Fruit fly (Drosophila melanogaster) whole organism, embryonic: ENCODE measurements around the gene woc.
A peak's percentile ranks its signal among the peaks of the same experiment; 100 is the strongest.

Experiments used
- CG10147 ChIP-seq: fragments of 200-800 bp; sonication (Bioruptor generic); optimal IDR thresholded peaks from 2 replicates; lab custom pipeline; 2019; ENCODE audit warnings: missing biosample characterization, mild to moderate bottlenecking, missing genetic modification characterization, moderate library complexity
- CG10366 ChIP-seq: fragments of 200-800 bp; sonication (Bioruptor generic); IDR thresholded peaks from 2 replicates; pipeline ENCODE4 v1.3.6; 2022; ENCODE audit warnings: missing biosample characterization, missing genetic modification characterization
- CG10565 ChIP-seq: fragments of 200-800 bp; sonication (Bioruptor generic); optimal IDR thresholded peaks from 3 replicates; lab custom pipeline; 2016; ENCODE audit warnings: missing biosample characterization, mild to moderate bottlenecking, missing genetic modification characterization
- CG1233 ChIP-seq: fragments of 200-800 bp; sonication (Bioruptor generic); optimal IDR thresholded peaks from 4 replicates; lab custom pipeline; 2018; ENCODE audit warnings: missing biosample characterization, mild to moderate bottlenecking, missing genetic modification characterization
- CG14860 ChIP-seq: fragments of 200-800 bp; sonication (Bioruptor generic); IDR thresholded peaks from 3 replicates; pipeline ENCODE4 v1.3.6; 2022; ENCODE audit warnings: missing biosample characterization, missing genetic modification characterization; ENCODE audit not compliant: partially characterized antibody
- CG1792 ChIP-seq: fragments of 200-800 bp; sonication (Bioruptor generic); optimal IDR thresholded peaks from 2 replicates; lab custom pipeline; 2016; ENCODE audit warnings: missing biosample characterization, missing genetic modification characterization
- CG18011 ChIP-seq: fragments of 200-800 bp; sonication (Bioruptor generic); optimal IDR thresholded peaks from 2 replicates; lab custom pipeline; 2017; ENCODE audit warnings: missing biosample characterization, missing genetic modification characterization, mild to moderate bottlenecking, moderate library complexity, missing genotype
- CG18476 ChIP-seq: fragments of 200-800 bp; sonication (Bioruptor generic); optimal IDR thresholded peaks from 2 replicates; lab custom pipeline; 2016; ENCODE audit warnings: missing biosample characterization, mild to moderate bottlenecking, missing genetic modification characterization
- CG32532 ChIP-seq: fragments of 200-800 bp; sonication (Bioruptor generic); IDR thresholded peaks from 2 replicates; pipeline ENCODE4 v1.3.6; 2022; ENCODE audit warnings: missing biosample characterization, missing genetic modification characterization
- CG32772 ChIP-seq: fragments of 200-800 bp; sonication (Bioruptor generic); IDR thresholded peaks from 2 replicates; pipeline ENCODE4 v1.3.6; 2022; ENCODE audit warnings: missing biosample characterization, missing genetic modification characterization
- CG3407 ChIP-seq: fragments of 200-800 bp; sonication (Bioruptor generic); optimal IDR thresholded peaks from 2 replicates; lab custom pipeline; 2018; ENCODE audit warnings: missing biosample characterization, mild to moderate bottlenecking, missing genetic modification characterization
- CG5953 ChIP-seq: fragments of 200-800 bp; sonication (Bioruptor generic); IDR thresholded peaks from 2 replicates; pipeline ENCODE4 v1.3.6; 2022; ENCODE audit warnings: missing biosample characterization, missing genetic modification characterization
- CG7357 ChIP-seq: fragments of 200-800 bp; sonication (Bioruptor generic); IDR thresholded peaks from 3 replicates; pipeline ENCODE4 v1.3.6; 2022; ENCODE audit warnings: missing biosample characterization, missing genetic modification characterization
- CG7372 ChIP-seq: fragments of 200-800 bp; sonication (Bioruptor generic); IDR thresholded peaks from 2 replicates; pipeline ENCODE4 v1.3.6; 2022; ENCODE audit warnings: missing biosample characterization, missing genetic modification characterization
- CG7786 ChIP-seq: fragments of 200-800 bp; sonication (Bioruptor generic); optimal IDR thresholded peaks from 2 replicates; lab custom pipeline; 2016; ENCODE audit warnings: missing biosample characterization, missing genetic modification characterization
- Camta ChIP-seq: fragments of 200-800 bp; sonication (Bioruptor generic); optimal IDR thresholded peaks from 2 replicates; lab custom pipeline; 2016; ENCODE audit warnings: missing biosample characterization, missing genetic modification characterization
- CkIIα-i1 ChIP-seq: fragments of 200-800 bp; sonication (Bioruptor generic); IDR thresholded peaks from 2 replicates; pipeline ENCODE4 v1.3.6; 2022; ENCODE audit warnings: missing biosample characterization, missing genetic modification characterization
- Dbx ChIP-seq: fragments of 200-800 bp; sonication (Bioruptor generic); IDR thresholded peaks from 3 replicates; pipeline ENCODE4 v1.3.6; 2022; ENCODE audit warnings: missing biosample characterization, missing genetic modification characterization
- HLH4C ChIP-seq: fragments of 200-800 bp; sonication (Bioruptor generic); IDR thresholded peaks from 3 replicates; pipeline ENCODE4 v1.3.6; 2022; ENCODE audit warnings: missing biosample characterization, missing genetic modification characterization; ENCODE audit not compliant: partially characterized antibody
- Hmx ChIP-seq: fragments of 200-800 bp; sonication (Bioruptor generic); optimal IDR thresholded peaks from 2 replicates; lab custom pipeline; 2016; ENCODE audit warnings: missing biosample characterization, missing genetic modification characterization
- Nf-YC ChIP-seq: fragments of 200-800 bp; optimal IDR thresholded peaks from 3 replicates; lab custom pipeline; 2019; ENCODE audit warnings: missing biosample characterization, mild to moderate bottlenecking, missing genetic modification characterization, moderate library complexity
- Opbp ChIP-seq: fragments of 200-800 bp; sonication (Bioruptor generic); IDR thresholded peaks from 3 replicates; pipeline ENCODE4 v1.3.6; 2022; ENCODE audit warnings: missing biosample characterization, missing genetic modification characterization; ENCODE audit not compliant: partially characterized antibody
- Sox102F ChIP-seq: fragments of 200-800 bp; sonication (Bioruptor generic); optimal IDR thresholded peaks from 2 replicates; lab custom pipeline; 2018; ENCODE audit warnings: missing biosample characterization, mild to moderate bottlenecking, missing genetic modification characterization, moderate library complexity
- ac ChIP-seq: fragments of 200-800 bp; sonication (Bioruptor generic); optimal IDR thresholded peaks from 3 replicates; lab custom pipeline; 2017; ENCODE audit warnings: missing biosample characterization, mild to moderate bottlenecking, missing genetic modification characterization
- amos ChIP-seq: fragments of 200-800 bp; sonication (Bioruptor generic); IDR thresholded peaks from 2 replicates; pipeline ENCODE4 v1.3.6; 2022; ENCODE audit warnings: missing biosample characterization, missing genetic modification characterization; ENCODE audit not compliant: partially characterized antibody
- ato ChIP-seq: fragments of 200-800 bp; sonication (Bioruptor generic); IDR thresholded peaks from 2 replicates; pipeline ENCODE4 v1.3.6; 2022; ENCODE audit warnings: missing biosample characterization, missing genetic modification characterization; ENCODE audit not compliant: partially characterized antibody
- bbx ChIP-seq: fragments of 200-800 bp; sonication (Bioruptor generic); IDR thresholded peaks from 2 replicates; pipeline ENCODE4 v1.3.6; 2022; ENCODE audit warnings: missing biosample characterization, missing genetic modification characterization; ENCODE audit not compliant: partially characterized antibody
- bcd ChIP-seq: fragments of 200-800 bp; sonication (Bioruptor generic); optimal IDR thresholded peaks from 2 replicates; lab custom pipeline; 2017; ENCODE audit warnings: missing biosample characterization, mild to moderate bottlenecking, missing genetic modification characterization
- bowl ChIP-seq: fragments of 200-800 bp; sonication (Bioruptor generic); IDR thresholded peaks from 2 replicates; pipeline ENCODE4 v1.3.6; 2022; ENCODE audit warnings: missing biosample characterization, missing genetic modification characterization
- chinmo ChIP-seq: fragments of 200-800 bp; sonication (Bioruptor generic); IDR thresholded peaks from 4 replicates; pipeline ENCODE4 v1.3.6; 2022; ENCODE audit warnings: missing biosample characterization, missing genetic modification characterization; ENCODE audit not compliant: partially characterized antibody
- croc ChIP-seq: fragments of 200-800 bp; sonication (Bioruptor generic); conservative IDR thresholded peaks from 3 replicates; pipeline ENCODE4 v1.3.6; 2022; ENCODE audit warnings: missing biosample characterization, missing genetic modification characterization
- dmrt99B ChIP-seq: fragments of 200-800 bp; sonication (Bioruptor generic); optimal IDR thresholded peaks from 2 replicates; lab custom pipeline; 2018; ENCODE audit warnings: missing biosample characterization, mild to moderate bottlenecking, missing genetic modification characterization, moderate library complexity
- exex ChIP-seq: fragments of 200-800 bp; sonication (Bioruptor generic); optimal IDR thresholded peaks from 4 replicates; lab custom pipeline; 2018; ENCODE audit warnings: missing biosample characterization, mild to moderate bottlenecking, missing genetic modification characterization, moderate library complexity
- gce ChIP-seq: fragments of 200-800 bp; sonication (Bioruptor generic); IDR thresholded peaks from 3 replicates; pipeline ENCODE4 v1.3.6; 2022; ENCODE audit warnings: missing biosample characterization, missing genetic modification characterization
- gfzf ChIP-seq: fragments of 200-800 bp; sonication (Bioruptor generic); optimal IDR thresholded peaks from 2 replicates; lab custom pipeline; 2016; ENCODE audit warnings: missing biosample characterization, mild to moderate bottlenecking, missing genetic modification characterization, moderate library complexity
- hbn ChIP-seq: fragments of 200-800 bp; sonication (Bioruptor generic); IDR thresholded peaks from 2 replicates; pipeline ENCODE4 v1.3.6; 2022; ENCODE audit warnings: missing biosample characterization, missing genetic modification characterization; ENCODE audit not compliant: partially characterized antibody
- insv ChIP-seq, 2 experiments: fragments of 200-800 bp; sonication (Bioruptor generic); optimal IDR thresholded peaks; 3 replicates each; lab custom pipeline; 2016 to 2018; ENCODE audit warnings: missing biosample characterization in 2 of 2, missing genetic modification characterization in 2 of 2
- kay ChIP-seq: fragments of 200-800 bp; sonication (Bioruptor generic); optimal IDR thresholded peaks from 2 replicates; lab custom pipeline; 2016; ENCODE audit warnings: missing biosample characterization, missing genetic modification characterization
- mirr ChIP-seq: fragments of 200-800 bp; sonication (Bioruptor generic); optimal IDR thresholded peaks from 3 replicates; lab custom pipeline; 2018; ENCODE audit warnings: missing biosample characterization, mild to moderate bottlenecking, missing genetic modification characterization
- nerfin-2 ChIP-seq: fragments of 200-800 bp; sonication (Bioruptor generic); IDR thresholded peaks from 2 replicates; pipeline ENCODE4 v1.3.6; 2022; ENCODE audit warnings: missing biosample characterization, missing genetic modification characterization; ENCODE audit not compliant: partially characterized antibody
- pan ChIP-seq, 4 experiments: fragments of >200 bp in 3 of 4; fragments of 200-800 bp in 1 of 4; sonication (Bioruptor generic) in 1 of 4; optimal IDR thresholded peaks in 3 of 4; IDR thresholded peaks in 1 of 4; 2 replicates each; pipeline versions ENCODE4 v1.3.6 to Lab custom; 2017 to 2022; ENCODE audit warnings: missing biosample characterization in 2 of 4, missing genetic modification characterization in 2 of 4, mixed read lengths in 1 of 4
- pros ChIP-seq: fragments of 200-800 bp; sonication (Bioruptor generic); optimal IDR thresholded peaks from 3 replicates; lab custom pipeline; 2019; ENCODE audit warnings: missing biosample characterization, mild to moderate bottlenecking, missing genetic modification characterization, moderate library complexity
- repo ChIP-seq: fragments of 200-800 bp; sonication (Bioruptor generic); optimal IDR thresholded peaks from 2 replicates; lab custom pipeline; 2016; ENCODE audit warnings: missing biosample characterization, missing genetic modification characterization
- sr ChIP-seq: fragments of 200-800 bp; sonication (Bioruptor generic); IDR thresholded peaks from 3 replicates; pipeline ENCODE4 v1.3.6; 2022; ENCODE audit warnings: missing biosample characterization, missing genetic modification characterization
- stc ChIP-seq: fragments of 200-800 bp; sonication (Bioruptor generic); IDR thresholded peaks from 2 replicates; pipeline ENCODE4 v1.3.6; 2022; ENCODE audit warnings: missing biosample characterization, missing genetic modification characterization
- tio ChIP-seq: fragments of 200-800 bp; sonication (Bioruptor generic); optimal IDR thresholded peaks from 2 replicates; lab custom pipeline; 2017; ENCODE audit warnings: missing biosample characterization, missing genetic modification characterization, inconsistent platforms
- trh ChIP-seq: fragments of 200-800 bp; sonication (Bioruptor generic); optimal IDR thresholded peaks from 2 replicates; lab custom pipeline; 2016; ENCODE audit warnings: missing biosample characterization, missing genetic modification characterization
- tx ChIP-seq: fragments of 200-800 bp; sonication (Bioruptor generic); optimal IDR thresholded peaks from 2 replicates; lab custom pipeline; 2016; ENCODE audit warnings: missing biosample characterization, missing genetic modification characterization
- wdn ChIP-seq: fragments of 200-800 bp; sonication (Bioruptor generic); IDR thresholded peaks from 2 replicates; pipeline ENCODE4 v1.3.6; 2022; ENCODE audit warnings: missing biosample characterization, missing genetic modification characterization

The woc gene

dm6 chr3R:27246264-27246663 is 17.6 kb downstream of the woc start (continued):
- peak; percentile 5 for TF ChIP-seq ac
- TF ChIP-seq bowl = 0 out of 2 replicates have a peak, but pooled peaks have one; percentile 6
- TF ChIP-seq ato (GFP tag; lab: Robert Waterston, UW) = no peak
- TF ChIP-seq dmrt99B = peak; percentile 92
- no peak for TF ChIP-seq Camta (GFP tag; lab: Kevin White, UChicago)
- TF ChIP-seq tio (GFP tag; lab: Kevin White, UChicago) = no peak
- TF ChIP-seq CG3407 (GFP tag; lab: Kevin White, UChicago) = peak; percentile 44
- no peak for TF ChIP-seq sr (GFP tag; lab: Robert Waterston, UW)
- TF ChIP-seq CG14860 (GFP tag; lab: Robert Waterston, UW) = no peak
- no peak for TF ChIP-seq Opbp (GFP tag; lab: Robert Waterston, UW)
- TF ChIP-seq repo = no peak
- no peak for TF ChIP-seq CG1792 (GFP tag; lab: Kevin White, UChicago)
- no peak for TF ChIP-seq CG5953 (GFP tag; lab: Robert Waterston, UW)
- TF ChIP-seq hbn (GFP tag; lab: Robert Waterston, UW) = no peak
- no peak for TF ChIP-seq mirr
- no peak for TF ChIP-seq insv (GFP tag; optimal IDR thresholded peaks at IDR 0.05; lab: Kevin White, UChicago)
- TF ChIP-seq pan (optimal IDR thresholded peaks at IDR 0.05; lab: Kevin White, UChicago) = no peak
- TF ChIP-seq pan (GFP tag; optimal IDR thresholded peaks at IDR 0.05 in 1 of 2, IDR thresholded peaks at IDR 0.05 in 1 of 2) = peak in 1 of 2 experiments; percentile 81
- TF ChIP-seq CG18011 (GFP tag; lab: Kevin White, UChicago) = no peak
- no peak for TF ChIP-seq nerfin-2 (GFP tag; lab: Robert Waterston, UW)
- no peak for TF ChIP-seq tx (GFP tag; lab: Kevin White, UChicago)
- no peak for TF ChIP-seq CG7786
- TF ChIP-seq CG10366 (GFP tag; lab: Robert Waterston, UW) = 0 out of 2 replicates have a peak, but pooled peaks have one; percentile 12
- TF ChIP-seq bbx (GFP tag; lab: Robert Waterston, UW) = no peak
- peak; percentile 17 for TF ChIP-seq kay
- peak; percentile 83 for TF ChIP-seq CG10147 (GFP tag; lab: Kevin White, UChicago)
- no peak for TF ChIP-seq amos
- TF ChIP-seq CG10565 = no peak
- TF ChIP-seq CG1233 (GFP tag; lab: Kevin White, UChicago) = peak; percentile 75
- no peak for TF ChIP-seq chinmo (GFP tag; lab: Robert Waterston, UW)
- no peak for TF ChIP-seq trh (GFP tag; lab: Kevin White, UChicago)
- TF ChIP-seq CkIIα-i1 (GFP tag; lab: Robert Waterston, UW) = no peak
- TF ChIP-seq CG18476 (GFP tag; lab: Kevin White, UChicago) = no peak
- TF ChIP-seq Sox102F (GFP tag; lab: Kevin White, UChicago) = peak; percentile 88
- TF ChIP-seq exex (tag; lab: Kevin White, UChicago) = no peak
- peak; percentile 45; the same call in 1 of the 2 replicates for TF ChIP-seq CG7372
- no peak for TF ChIP-seq gfzf (GFP tag; lab: Kevin White, UChicago)
- TF ChIP-seq pros = peak; percentile 35
- TF ChIP-seq stc (GFP tag; lab: Robert Waterston, UW) = peak; percentile 80
- TF ChIP-seq wdn = no peak
- peak; percentile 33; the same call in 1 of the 3 replicates for TF ChIP-seq gce
- TF ChIP-seq Hmx (GFP tag; lab: Kevin White, UChicago) = no peak
- peak; percentile 51; the same call in 2 of the 3 replicates for TF ChIP-seq croc (GFP tag; lab: Robert Waterston, UW)
- TF ChIP-seq bcd (GFP tag; lab: Kevin White, UChicago) = peak; percentile 67
- peak; percentile 80; the same call in 1 of the 2 replicates for TF ChIP-seq CG32532 (GFP tag; lab: Robert Waterston, UW)
- peak; percentile 49; the same call in 2 of the 3 replicates for TF ChIP-seq CG7357 (GFP tag; lab: Robert Waterston, UW)
- 0 out of 3 replicates have a peak, but pooled peaks have one; percentile 37 for TF ChIP-seq Dbx (GFP tag; lab: Robert Waterston, UW)
- TF ChIP-seq HLH4C (GFP tag; lab: Robert Waterston, UW) = no peak
- peak; percentile 58; the same call in 1 of the 2 replicates for TF ChIP-seq CG32772 (GFP tag; lab: Robert Waterston, UW)
- TF ChIP-seq Nf-YC (tag; lab: Kevin White, UChicago) = peak; percentile 81
